Worm (Caenorhabditis elegans): ENCODE data around the gene M03A1.3.
A peak's percentile ranks its signal among the peaks of the same experiment; 100 is the strongest.

M03A1.3 gene

DNA sequence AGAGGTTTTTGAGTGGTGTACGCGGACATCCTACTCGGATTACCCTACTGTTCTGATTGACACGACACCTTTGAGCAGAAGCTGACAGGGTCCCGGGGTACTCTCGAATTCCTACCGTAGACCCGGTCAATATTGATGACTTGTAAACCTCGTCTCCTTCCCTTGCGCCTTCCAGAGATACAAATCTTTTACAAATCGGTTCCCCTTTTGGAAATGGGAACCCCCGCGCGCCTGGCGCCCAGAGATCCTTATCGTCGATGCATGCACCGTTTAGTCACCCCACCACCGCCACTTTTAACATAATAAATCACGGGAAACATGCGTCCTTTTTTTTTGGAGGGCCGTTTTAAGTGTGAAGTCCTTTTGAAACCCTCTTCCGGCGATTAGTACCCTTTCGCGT lies 15.5 kb downstream of the M03A1.3 start:
- TF ChIP-seq ceh-16 (tag; optimal IDR thresholded peaks at IDR 0.05) (peak; percentile 49), unc-62 (GFP tag; optimal IDR thresholded peaks at IDR 0.05) (no peak), lin-39 (tag; optimal IDR thresholded peaks at IDR 0.05) (no peak), ztf-1 (GFP tag; conservative IDR thresholded peaks at IDR 0.05) (no peak), elt-1 (tag; optimal IDR thresholded peaks at IDR 0.05) (peak; percentile 64), sma-3 (GFP tag; optimal IDR thresholded peaks at IDR 0.05) (no peak), snpc-4 (tag; optimal IDR thresholded peaks at IDR 0.05) (no peak), unc-55 (GFP tag; optimal IDR thresholded peaks at IDR 0.05) (no peak), dmd-4 (tag; optimal IDR thresholded peaks at IDR 0.05) (no peak), ZK546.5 (tag; optimal IDR thresholded peaks at IDR 0.05) (no peak), lin-13 (GFP tag; optimal IDR thresholded peaks at IDR 0.05) (no peak), nhr-237 (tag; optimal IDR thresholded peaks at IDR 0.05) (no peak), C34F6.9 (tag; optimal IDR thresholded peaks at IDR 0.05) (no peak)

DNA sequence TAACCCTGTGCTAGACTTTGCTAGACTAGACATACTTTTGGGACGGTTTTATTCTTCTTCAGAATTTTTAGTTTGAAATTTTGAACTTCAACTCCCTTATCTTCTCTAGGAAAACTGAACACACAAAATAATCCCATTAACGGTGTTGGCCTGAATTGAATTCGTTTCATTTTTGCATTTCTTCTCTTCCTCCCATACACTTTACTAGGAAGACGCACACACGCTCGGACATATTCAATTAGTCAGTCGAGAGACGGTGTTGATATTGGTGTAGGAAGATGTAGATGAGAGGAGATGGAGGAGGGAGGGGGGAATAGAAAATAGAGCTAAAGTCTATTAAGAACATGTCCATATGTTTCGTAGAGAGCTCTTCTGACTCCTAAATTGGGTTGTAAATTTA lies 17.1 kb downstream of the M03A1.3 start:
- TF ChIP-seq F13H6.1 (tag; optimal IDR thresholded peaks at IDR 0.05) (no peak), Y55F3AM.14 (GFP tag; optimal IDR thresholded peaks at IDR 0.05) (no peak), aly-2 (tag; optimal IDR thresholded peaks at IDR 0.05) (no peak), nhr-129 (tag; optimal IDR thresholded peaks at IDR 0.05) (no peak), dmd-4 (tag; optimal IDR thresholded peaks at IDR 0.05) (no peak), zag-1 (tag; optimal IDR thresholded peaks at IDR 0.05) (no peak), nhr-11 (tag; optimal IDR thresholded peaks at IDR 0.05) (no peak), elt-1 (tag; optimal IDR thresholded peaks at IDR 0.05) (no peak), peb-1 (tag; optimal IDR thresholded peaks at IDR 0.05) (no peak), ceh-16 (tag; optimal IDR thresholded peaks at IDR 0.05) (no peak), mdl-1 (tag; optimal IDR thresholded peaks at IDR 0.05) (no peak), R02D3.7 (tag; optimal IDR thresholded peaks at IDR 0.05) (no peak), nhr-77 (tag; optimal IDR thresholded peaks at IDR 0.05) (no peak), ztf-4 (tag; optimal IDR thresholded peaks at IDR 0.05) (no peak)

DNA sequence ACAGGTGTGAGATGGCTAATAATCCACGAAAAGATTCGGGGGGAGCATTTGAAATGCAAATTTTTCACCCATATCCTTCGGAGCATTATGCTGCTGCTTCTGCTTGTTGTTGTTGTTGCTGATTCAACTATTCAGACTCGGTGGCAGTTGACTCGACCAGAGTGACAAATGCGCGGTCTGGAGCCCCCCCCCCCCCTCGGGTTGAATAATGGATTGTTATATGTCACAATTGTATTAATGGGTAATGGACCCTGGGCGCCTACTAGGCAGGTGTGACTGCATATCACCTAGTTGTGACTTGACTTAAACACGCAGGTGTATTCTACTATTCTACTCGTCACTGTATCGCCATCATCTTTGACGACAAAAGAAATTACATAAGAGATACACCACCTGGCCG lies 18.0 kb downstream of the M03A1.3 start:
- TF ChIP-seq ztf-1 (GFP tag; conservative IDR thresholded peaks at IDR 0.05) = no peak
- peak; percentile 69 for TF ChIP-seq mab-5 (tag; optimal IDR thresholded peaks at IDR 0.05)
- no peak for TF ChIP-seq nhr-23 (tag; optimal IDR thresholded peaks at IDR 0.05)

DNA sequence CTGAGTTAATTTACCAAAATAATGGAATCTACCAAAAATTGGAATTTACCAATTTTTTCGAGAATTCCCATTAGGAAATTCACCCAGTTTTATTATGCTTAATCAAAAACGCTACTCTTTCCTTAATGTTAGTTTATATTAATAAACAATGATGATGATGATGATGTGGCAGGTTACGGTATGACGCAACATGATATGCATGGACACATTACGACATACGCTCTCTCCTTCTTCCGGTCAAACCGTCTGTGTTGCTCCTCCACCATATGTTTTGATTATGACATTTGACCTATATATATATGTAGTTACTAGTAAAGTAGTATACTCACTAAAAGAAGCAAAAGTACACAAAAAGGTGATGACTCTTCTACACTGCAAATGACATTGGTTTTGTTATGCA lies 19.8 kb downstream of the M03A1.3 start:
- TF ChIP-seq Y55F3AM.14 (GFP tag; optimal IDR thresholded peaks at IDR 0.05) (no peak), sma-9 (GFP tag; optimal IDR thresholded peaks at IDR 0.05) (no peak), sma-9 (tag; optimal IDR thresholded peaks at IDR 0.05) (no peak), blmp-1 (tag; optimal IDR thresholded peaks at IDR 0.05; ENCODE audit: insufficient read depth) (no peak), lin-13 (GFP tag; optimal IDR thresholded peaks at IDR 0.05) (no peak), R02D3.7 (tag; optimal IDR thresholded peaks at IDR 0.05) (no peak), peb-1 (tag; optimal IDR thresholded peaks at IDR 0.05) (no peak), ztf-4 (tag; optimal IDR thresholded peaks at IDR 0.05) (no peak)

DNA sequence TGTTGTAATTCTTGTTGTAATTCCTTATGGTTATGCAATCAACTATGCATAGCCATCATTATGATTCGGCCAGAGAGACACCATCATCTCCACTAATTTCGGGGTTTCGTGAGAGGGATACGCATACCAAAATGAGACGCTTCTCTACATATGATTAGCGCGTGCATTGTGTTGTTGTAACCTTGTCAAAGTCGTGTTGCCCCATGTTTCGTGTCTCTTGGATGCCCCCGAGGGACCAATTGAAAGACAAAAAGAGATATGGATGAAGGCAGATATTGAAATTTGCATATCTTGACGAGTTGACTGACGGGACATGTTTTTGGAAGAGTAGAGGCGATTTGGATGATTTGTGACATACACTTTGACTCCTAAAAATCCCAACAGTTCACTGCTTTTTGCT lies 21.8 kb downstream of the M03A1.3 start:
- peak; percentile 62 for TF ChIP-seq mab-5 (tag; optimal IDR thresholded peaks at IDR 0.05)
- TF ChIP-seq sma-9 (GFP tag; optimal IDR thresholded peaks at IDR 0.05) = no peak
- TF ChIP-seq sma-9 (tag; optimal IDR thresholded peaks at IDR 0.05) = no peak

DNA sequence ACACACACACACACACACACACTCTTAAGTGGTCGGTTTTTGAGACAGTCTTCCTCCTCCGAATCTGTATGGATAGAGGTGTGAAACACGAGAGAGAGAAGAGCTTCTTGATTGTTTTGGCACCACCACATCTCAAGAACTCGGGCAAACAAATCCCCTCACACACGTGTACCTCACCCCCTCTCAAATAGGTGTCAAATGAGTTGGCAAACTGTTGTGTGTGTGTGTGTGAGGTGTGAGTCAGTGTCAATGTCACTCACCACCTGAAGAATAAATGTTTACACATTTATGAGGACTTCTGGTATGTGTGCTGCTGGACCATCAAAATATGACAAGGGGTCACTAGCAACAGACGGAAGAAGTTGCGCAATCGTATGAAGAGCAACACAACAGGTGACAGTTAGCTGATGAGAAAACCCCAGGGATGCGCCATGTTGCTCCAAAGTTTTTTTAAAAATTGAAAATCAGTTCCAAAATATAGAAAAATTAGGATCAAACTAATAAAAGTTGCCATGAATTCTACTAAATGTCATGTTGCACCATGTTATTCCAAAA lies 22.4 kb downstream of the M03A1.3 start:
- TF ChIP-seq snpc-4 (tag; optimal IDR thresholded peaks at IDR 0.05) (no peak), crh-2 (tag; optimal IDR thresholded peaks at IDR 0.05) (no peak), alr-1 (tag; optimal IDR thresholded peaks at IDR 0.05) (no peak), elt-3 (tag; optimal IDR thresholded peaks at IDR 0.05) (no peak), ztf-1 (GFP tag; conservative IDR thresholded peaks at IDR 0.05) (no peak), fos-1 (tag; optimal IDR thresholded peaks at IDR 0.05) (no peak), nhr-25 (tag; optimal IDR thresholded peaks at IDR 0.05) (no peak), dmd-4 (tag; optimal IDR thresholded peaks at IDR 0.05) (no peak), sma-9 (GFP tag; optimal IDR thresholded peaks at IDR 0.05) (no peak), sma-9 (tag; optimal IDR thresholded peaks at IDR 0.05) (no peak), sma-3 (GFP tag; optimal IDR thresholded peaks at IDR 0.05) (no peak), unc-55 (GFP tag; optimal IDR thresholded peaks at IDR 0.05) (no peak), mab-5 (tag; optimal IDR thresholded peaks at IDR 0.05) (no peak), ztf-11 (tag; optimal IDR thresholded peaks at IDR 0.05) (no peak), zag-1 (tag; optimal IDR thresholded peaks at IDR 0.05) (no peak), C34F6.9 (tag; optimal IDR thresholded peaks at IDR 0.05) (no peak), gmeb-1 (tag; optimal IDR thresholded peaks at IDR 0.05) (no peak), aly-2 (tag; optimal IDR thresholded peaks at IDR 0.05) (no peak), Y55F3AM.14 (GFP tag; optimal IDR thresholded peaks at IDR 0.05) (no peak), lin-11 (tag; optimal IDR thresholded peaks at IDR 0.05) (no peak)
